Worm (Caenorhabditis elegans): ENCODE measurements around the gene F35B12.10.
A peak's percentile ranks its signal among the peaks of the same experiment; 100 is the strongest.

The F35B12.10 gene

DNA sequence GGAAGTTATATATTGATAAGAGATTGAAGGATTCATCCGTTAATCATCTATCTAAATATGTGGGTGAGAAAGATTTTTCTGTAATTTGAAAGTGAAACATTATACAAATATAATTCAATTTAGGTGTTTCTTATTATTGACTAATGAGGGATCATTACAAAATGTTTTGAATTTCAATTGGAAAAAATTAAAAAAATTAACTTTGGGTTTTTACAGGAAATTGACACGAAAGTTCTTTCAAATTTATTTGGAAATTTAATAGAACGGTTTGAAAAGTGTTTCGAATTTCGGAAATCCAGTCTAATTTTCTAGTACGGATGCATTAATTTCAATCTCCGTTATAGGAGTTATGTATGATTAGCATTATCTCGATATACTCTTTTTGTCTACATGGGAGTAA, 24.0 kb upstream of the F35B12.10 start:
- TF ChIP-seq ZK546.5 (tag; optimal IDR thresholded peaks at IDR 0.05) = no peak
- TF ChIP-seq nhr-6 (tag; optimal IDR thresholded peaks at IDR 0.05) = no peak
- no peak for TF ChIP-seq nhr-10 (tag; optimal IDR thresholded peaks at IDR 0.05)
- TF ChIP-seq nhr-11 (tag; optimal IDR thresholded peaks at IDR 0.05) = no peak
- no peak for TF ChIP-seq ama-1 (optimal IDR thresholded peaks at IDR 0.05)
- no peak for TF ChIP-seq unc-39 (tag; optimal IDR thresholded peaks at IDR 0.05)
- no peak for TF ChIP-seq peb-1 (tag; optimal IDR thresholded peaks at IDR 0.05)
- no peak for TF ChIP-seq nhr-77 (tag; optimal IDR thresholded peaks at IDR 0.05)
- no peak for TF ChIP-seq lsy-2 (tag; optimal IDR thresholded peaks at IDR 0.05)
- no peak for TF ChIP-seq ceh-82 (tag; optimal IDR thresholded peaks at IDR 0.05)
- TF ChIP-seq nhr-12 (tag; optimal IDR thresholded peaks at IDR 0.05) = no peak
- no peak for TF ChIP-seq lin-39 (tag; optimal IDR thresholded peaks at IDR 0.05)

DNA sequence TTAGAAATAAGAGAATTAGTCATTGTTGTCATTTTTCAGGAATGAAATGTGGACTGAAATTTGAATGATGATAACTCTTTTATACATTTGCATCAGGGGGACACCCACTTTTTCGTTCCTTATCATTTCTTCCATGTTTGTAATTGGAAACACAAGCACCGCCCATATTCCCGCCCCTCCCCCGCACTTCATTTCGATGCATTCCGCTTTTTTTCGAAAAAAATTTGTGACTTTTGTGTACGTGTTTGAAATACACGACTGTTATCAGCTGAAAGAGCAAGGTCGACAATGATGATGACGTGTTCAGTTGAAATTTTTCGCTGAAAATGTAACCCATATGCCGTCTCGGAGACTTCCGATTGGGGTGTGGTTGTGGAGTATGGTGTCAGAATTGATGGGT, 21.6 kb upstream of the F35B12.10 start, which contains the start of gene zip-10:
Gene zip-10, minus strand, starts transcription at position 43 of the 400 bp plus-strand sequence.
- TF ChIP-seq nhr-12 (tag; optimal IDR thresholded peaks at IDR 0.05) (no peak), fos-1 (tag; optimal IDR thresholded peaks at IDR 0.05) (peak; percentile 79), sma-3 (GFP tag; optimal IDR thresholded peaks at IDR 0.05) (peak; percentile 27), gmeb-1 (tag; optimal IDR thresholded peaks at IDR 0.05) (peak; percentile 6), lsy-2 (tag; optimal IDR thresholded peaks at IDR 0.05) (no peak), sma-9 (GFP tag; optimal IDR thresholded peaks at IDR 0.05) (peak; percentile 82), sma-9 (tag; optimal IDR thresholded peaks at IDR 0.05) (no peak), F13H6.1 (tag; optimal IDR thresholded peaks at IDR 0.05) (peak; percentile 50), lin-11 (tag; optimal IDR thresholded peaks at IDR 0.05) (no peak), crh-2 (tag; optimal IDR thresholded peaks at IDR 0.05) (peak; percentile 48), nhr-10 (tag; optimal IDR thresholded peaks at IDR 0.05) (no peak), mab-5 (tag; optimal IDR thresholded peaks at IDR 0.05) (no peak)

DNA sequence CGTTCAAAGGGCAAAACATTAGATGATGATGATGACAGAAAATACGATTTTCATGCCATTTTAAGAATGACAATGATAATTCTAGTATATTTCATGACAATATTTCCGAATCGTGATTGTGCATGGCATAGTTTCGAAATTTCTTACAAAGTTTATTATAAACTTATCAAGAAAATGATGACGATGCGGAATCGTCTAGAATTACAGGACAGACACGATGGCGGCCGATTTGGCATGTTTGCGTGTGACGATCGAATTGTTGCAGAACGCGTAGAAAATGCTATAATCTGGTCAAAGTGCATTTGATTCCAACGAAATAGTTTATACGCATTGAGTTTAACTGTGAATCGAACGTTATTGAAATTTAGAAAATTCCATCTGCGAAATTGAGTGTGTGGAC, 20.2 kb upstream of the F35B12.10 start:
- TF ChIP-seq ztf-4 (tag; optimal IDR thresholded peaks at IDR 0.05) = no peak
- TF ChIP-seq egl-27 (tag; optimal IDR thresholded peaks at IDR 0.05) = no peak
- TF ChIP-seq mbf-1 (tag; optimal IDR thresholded peaks at IDR 0.05) = no peak
- peak; percentile 55 for TF ChIP-seq sma-3 (GFP tag; optimal IDR thresholded peaks at IDR 0.05)
- no peak for TF ChIP-seq nhr-12 (tag; optimal IDR thresholded peaks at IDR 0.05)
- no peak for TF ChIP-seq skn-1 (tag; optimal IDR thresholded peaks at IDR 0.05)
- peak; percentile 43 for TF ChIP-seq crh-2 (tag; optimal IDR thresholded peaks at IDR 0.05)
- TF ChIP-seq peb-1 (tag; optimal IDR thresholded peaks at IDR 0.05) = no peak
- TF ChIP-seq mab-5 (tag; optimal IDR thresholded peaks at IDR 0.05) = no peak
- TF ChIP-seq ztf-1 (GFP tag; conservative IDR thresholded peaks at IDR 0.05) = no peak
- TF ChIP-seq ama-1 (optimal IDR thresholded peaks at IDR 0.05) = no peak
- no peak for TF ChIP-seq ceh-16 (tag; optimal IDR thresholded peaks at IDR 0.05)
- TF ChIP-seq sma-9 (GFP tag; optimal IDR thresholded peaks at IDR 0.05) = peak; percentile 89
- TF ChIP-seq sma-9 (tag; optimal IDR thresholded peaks at IDR 0.05) = no peak
- no peak for TF ChIP-seq lin-13 (GFP tag; optimal IDR thresholded peaks at IDR 0.05)
- TF ChIP-seq unc-39 (tag; optimal IDR thresholded peaks at IDR 0.05) = no peak
- TF ChIP-seq nhr-129 (tag; optimal IDR thresholded peaks at IDR 0.05) = no peak
- no peak for TF ChIP-seq fos-1 (tag; optimal IDR thresholded peaks at IDR 0.05)
- no peak for TF ChIP-seq alr-1 (tag; optimal IDR thresholded peaks at IDR 0.05)
- no peak for TF ChIP-seq C34F6.9 (tag; optimal IDR thresholded peaks at IDR 0.05)
- TF ChIP-seq R02D3.7 (tag; optimal IDR thresholded peaks at IDR 0.05) = no peak

DNA sequence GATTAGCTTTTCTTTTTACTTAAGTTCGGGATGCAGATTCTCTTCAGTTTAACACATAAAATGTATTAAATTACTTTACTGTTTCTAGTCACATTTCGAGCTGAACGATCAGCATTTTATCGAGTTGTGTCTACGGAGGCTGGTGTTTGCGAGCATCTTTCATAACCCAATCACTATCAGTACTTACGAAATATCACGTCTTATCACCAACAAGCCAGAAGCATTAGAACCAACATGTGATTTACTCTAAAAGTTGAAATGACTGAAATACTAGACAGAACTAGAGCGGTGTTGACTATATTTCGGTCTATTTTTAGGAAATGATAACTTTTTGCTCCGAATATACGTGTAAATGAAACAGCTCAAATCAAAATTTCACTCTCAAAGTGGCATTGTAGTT, 19.4 kb upstream of the F35B12.10 start:
- TF ChIP-seq skn-1 (tag; optimal IDR thresholded peaks at IDR 0.05) = peak; percentile 14
- peak; percentile 27 for TF ChIP-seq sma-3 (GFP tag; optimal IDR thresholded peaks at IDR 0.05)
- peak; percentile 51 for TF ChIP-seq fos-1 (tag; optimal IDR thresholded peaks at IDR 0.05)
- peak; percentile 56 for TF ChIP-seq crh-2 (tag; optimal IDR thresholded peaks at IDR 0.05)
- no peak for TF ChIP-seq mdl-1 (tag; optimal IDR thresholded peaks at IDR 0.05)
- no peak for TF ChIP-seq nhr-10 (tag; optimal IDR thresholded peaks at IDR 0.05)
- TF ChIP-seq sma-9 (GFP tag; optimal IDR thresholded peaks at IDR 0.05) = peak; percentile 84
- no peak for TF ChIP-seq sma-9 (tag; optimal IDR thresholded peaks at IDR 0.05)

DNA sequence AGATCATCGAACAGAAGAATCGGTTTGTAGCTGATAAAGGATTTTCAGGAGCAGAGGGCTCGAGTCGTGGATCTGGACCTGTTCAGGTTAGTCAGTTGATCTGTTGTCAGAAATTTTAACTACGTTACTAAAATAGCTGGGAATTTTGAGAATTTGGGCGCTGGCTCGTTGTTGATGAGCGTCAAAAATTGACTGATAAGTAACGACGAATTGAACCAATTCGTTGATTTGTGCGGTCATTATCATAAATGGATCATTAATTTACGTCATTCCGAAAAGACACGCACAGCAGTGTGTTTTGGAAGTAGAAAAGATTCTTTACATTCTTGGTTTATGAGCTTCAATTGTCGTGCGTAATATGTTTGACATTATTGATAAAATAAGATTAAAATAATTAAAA, 18.7 kb upstream of the F35B12.10 start:
- no peak for TF ChIP-seq nhr-6 (tag; optimal IDR thresholded peaks at IDR 0.05)
- TF ChIP-seq sma-9 (GFP tag; optimal IDR thresholded peaks at IDR 0.05) = peak; percentile 43
- TF ChIP-seq sma-9 (tag; optimal IDR thresholded peaks at IDR 0.05) = no peak
- peak; percentile 19 for TF ChIP-seq fos-1 (tag; optimal IDR thresholded peaks at IDR 0.05)

DNA sequence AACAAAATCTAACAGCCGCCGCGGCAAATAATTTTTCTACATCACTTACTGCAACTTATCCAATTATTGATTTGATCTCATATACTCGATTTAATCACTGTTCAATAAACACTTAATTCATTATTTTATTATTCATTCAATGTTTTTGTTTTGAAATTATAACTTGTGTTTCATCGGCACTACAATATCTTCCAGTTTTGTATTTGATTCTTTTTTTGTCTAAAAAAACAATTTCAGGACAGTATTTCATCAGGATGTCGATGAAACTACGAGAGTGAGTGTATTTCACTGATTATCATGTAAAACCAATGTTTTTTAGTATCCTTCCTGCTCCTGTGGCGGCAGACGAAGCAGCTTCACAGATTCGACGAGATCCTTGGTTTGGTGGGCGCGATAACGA, 16.2 kb upstream of the F35B12.10 start, which contains the start of gene skp-1:
Gene skp-1, plus strand, starts transcription at position 238 of the 400 bp plus-strand sequence.
- TF ChIP-seq lsy-2 (tag; optimal IDR thresholded peaks at IDR 0.05) = no peak
- TF ChIP-seq gmeb-1 (tag; optimal IDR thresholded peaks at IDR 0.05) = no peak
- TF ChIP-seq F13H6.1 (tag; optimal IDR thresholded peaks at IDR 0.05) = no peak
- no peak for TF ChIP-seq R02D3.7 (tag; optimal IDR thresholded peaks at IDR 0.05)
- TF ChIP-seq elt-1 (tag; optimal IDR thresholded peaks at IDR 0.05) = no peak
- no peak for TF ChIP-seq ZK546.5 (tag; optimal IDR thresholded peaks at IDR 0.05)
- TF ChIP-seq ceh-16 (tag; optimal IDR thresholded peaks at IDR 0.05) = no peak
- no peak for TF ChIP-seq lin-11 (tag; optimal IDR thresholded peaks at IDR 0.05)
- TF ChIP-seq alr-1 (tag; optimal IDR thresholded peaks at IDR 0.05) = no peak
- no peak for TF ChIP-seq unc-55 (GFP tag; optimal IDR thresholded peaks at IDR 0.05)
- no peak for TF ChIP-seq crh-2 (tag; optimal IDR thresholded peaks at IDR 0.05)
- TF ChIP-seq snpc-4 (tag; optimal IDR thresholded peaks at IDR 0.05) = no peak
- no peak for TF ChIP-seq skn-1 (tag; optimal IDR thresholded peaks at IDR 0.05)
- TF ChIP-seq zag-1 (tag; optimal IDR thresholded peaks at IDR 0.05) = no peak
- no peak for TF ChIP-seq nhr-23 (tag; optimal IDR thresholded peaks at IDR 0.05)
- no peak for TF ChIP-seq elt-3 (tag; optimal IDR thresholded peaks at IDR 0.05)
- TF ChIP-seq nhr-25 (tag; optimal IDR thresholded peaks at IDR 0.05) = no peak
- TF ChIP-seq unc-62 (GFP tag; optimal IDR thresholded peaks at IDR 0.05) = no peak
